Worm (Caenorhabditis elegans) whole organism, early embryonic: Measurements from ENCODE around the gene C55C3.73.

Experiments
- ceh-36 ChIP-seq: sonication (generic microtip); optimal IDR thresholded peaks from 2 replicates; lab custom pipeline; 2016; ENCODE audit warnings: missing genetic modification characterization, inconsistent platforms, missing compliant biosample characterization
- sea-1 ChIP-seq: fragments of 200-800 bp; sonication (Bioruptor generic); conservative IDR thresholded peaks from 2 replicates; pipeline ENCODE4 v1.3.6; 2022; ENCODE audit warnings: missing genetic modification characterization, missing compliant biosample characterization
- tbx-11 ChIP-seq: fragments of 200-800 bp; sonication (Bioruptor generic); IDR thresholded peaks from 2 replicates; pipeline ENCODE4 v1.3.6; 2022; ENCODE audit warnings: missing genetic modification characterization, missing compliant biosample characterization

DNA sequence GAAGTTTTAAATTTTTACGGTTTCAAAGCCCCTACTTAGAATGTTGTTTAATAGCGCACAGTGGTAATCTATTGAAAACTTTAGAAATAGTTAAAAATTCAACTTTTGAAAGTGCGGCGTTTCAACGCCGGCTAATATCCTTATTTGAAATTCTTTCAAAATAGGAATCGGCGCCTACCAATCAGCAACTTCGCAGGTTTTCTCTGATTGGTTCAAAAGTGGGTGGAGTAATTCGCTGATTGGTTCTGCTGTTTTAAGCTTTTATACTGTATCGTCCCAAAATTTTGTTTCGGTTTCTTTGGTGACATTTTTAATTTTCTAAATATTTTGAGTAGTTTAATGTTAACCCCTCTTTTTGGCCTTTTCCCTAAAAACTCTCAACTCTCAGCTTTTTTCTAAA, 48.7 kb upstream of the C55C3.73 start:
- TF ChIP-seq sea-1 (GFP tag; lab: Robert Waterston, UW) (no peak), tbx-11 (GFP tag; lab: Robert Waterston, UW) (no peak), ceh-36 (tag; lab: Kevin White, UChicago) (no peak)
